Worm (Caenorhabditis elegans): ENCODE data around the gene acl-1.

DNA sequence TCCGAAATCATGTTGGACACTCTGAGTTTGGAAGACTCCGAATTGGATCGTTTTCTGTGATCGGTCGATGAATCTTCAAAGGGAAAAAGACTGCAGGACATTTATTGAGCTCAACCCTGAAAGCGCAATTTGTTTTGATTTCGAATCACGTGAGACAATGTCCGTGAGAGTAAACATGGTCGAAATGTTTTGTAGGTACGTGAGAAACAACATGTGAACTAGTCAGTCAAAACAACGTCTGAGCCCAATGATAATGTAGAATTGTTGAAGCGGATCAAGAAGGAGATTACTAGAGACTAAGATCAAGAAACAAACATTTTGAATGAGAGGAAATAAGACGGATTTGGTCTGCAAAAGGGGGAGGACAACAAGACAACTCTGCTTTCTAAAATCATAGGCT is 45.6 kb upstream of the acl-1 start, which contains the start of gene Y7A5A.7:
- TF ChIP-seq nhr-25 (tag; optimal IDR thresholded peaks at IDR 0.05) (no peak), lsy-2 (tag; optimal IDR thresholded peaks at IDR 0.05) (no peak), ztf-11 (tag; optimal IDR thresholded peaks at IDR 0.05) (no peak), unc-62 (GFP tag; optimal IDR thresholded peaks at IDR 0.05) (no peak), elt-1 (tag; optimal IDR thresholded peaks at IDR 0.05) (no peak), ama-1 (optimal IDR thresholded peaks at IDR 0.05) (no peak)
